Fruit fly (Drosophila melanogaster) whole organism, embryonic: ENCODE data around the gene CG42718.

ENCODE experiments used
- Asciz ChIP-seq: fragments of 200-800 bp; sonication (Bioruptor generic); optimal IDR thresholded peaks from 2 replicates; lab custom pipeline; 2017; ENCODE audit warnings: missing biosample characterization, mild to moderate bottlenecking, missing genetic modification characterization, missing genetic modification reagents
- CG12659 ChIP-seq: fragments of 200-800 bp; sonication (Bioruptor generic); optimal IDR thresholded peaks from 3 replicates; lab custom pipeline; 2017; ENCODE audit warnings: mild to moderate bottlenecking, missing biosample characterization, missing genetic modification reagents, missing genetic modification characterization
- CG15269 ChIP-seq: fragments of 200-800 bp; sonication (Bioruptor generic); optimal IDR thresholded peaks from 2 replicates; lab custom pipeline; 2018; ENCODE audit warnings: missing biosample characterization, mild to moderate bottlenecking, missing genetic modification characterization, moderate library complexity
- CG15514 ChIP-seq: fragments of 200-800 bp; sonication (Bioruptor generic); optimal IDR thresholded peaks from 3 replicates; lab custom pipeline; 2017; ENCODE audit warnings: missing biosample characterization, missing genetic modification characterization, mild to moderate bottlenecking, moderate library complexity, missing genetic modification reagents
- CG1603 ChIP-seq: fragments of 200-800 bp; sonication (Bioruptor generic); optimal IDR thresholded peaks from 2 replicates; lab custom pipeline; 2019; ENCODE audit warnings: missing biosample characterization, mild to moderate bottlenecking, missing genetic modification characterization, moderate library complexity
- CG16815 ChIP-seq: fragments of 200-800 bp; sonication (Bioruptor generic); optimal IDR thresholded peaks from 3 replicates; lab custom pipeline; 2017; ENCODE audit warnings: missing biosample characterization, mild to moderate bottlenecking, missing genetic modification characterization
- CG17385 ChIP-seq: fragments of 200-800 bp; sonication (Bioruptor generic); optimal IDR thresholded peaks from 3 replicates; lab custom pipeline; 2018; ENCODE audit warnings: missing biosample characterization, mild to moderate bottlenecking, missing genetic modification characterization
- CG17568 ChIP-seq: fragments of 200-800 bp; sonication (Bioruptor generic); optimal IDR thresholded peaks from 2 replicates; lab custom pipeline; 2018; ENCODE audit warnings: missing biosample characterization, mild to moderate bottlenecking, missing genetic modification characterization, moderate library complexity
- CG18619 ChIP-seq: fragments of 200-800 bp; sonication (Bioruptor generic); optimal IDR thresholded peaks from 3 replicates; lab custom pipeline; 2017; ENCODE audit warnings: missing biosample characterization, mild to moderate bottlenecking, missing genetic modification characterization
- CG30403 ChIP-seq: fragments of 200-800 bp; sonication (Bioruptor generic); optimal IDR thresholded peaks from 3 replicates; lab custom pipeline; 2016; ENCODE audit warnings: missing biosample characterization, missing genetic modification characterization
- CG3065 ChIP-seq: fragments of 200-800 bp; sonication (Bioruptor generic); optimal IDR thresholded peaks from 2 replicates; lab custom pipeline; 2016; ENCODE audit warnings: missing biosample characterization, missing genetic modification characterization
- CG31224 ChIP-seq: fragments of 200-800 bp; sonication (Bioruptor generic); IDR thresholded peaks from 2 replicates; pipeline ENCODE4 v1.3.6; 2022; ENCODE audit warnings: missing biosample characterization, missing genetic modification characterization
- CG34224 ChIP-seq: fragments of 200-800 bp; sonication (Bioruptor generic); IDR thresholded peaks from 3 replicates; pipeline ENCODE4 v1.3.6; 2022; ENCODE audit warnings: missing biosample characterization, missing genetic modification characterization; ENCODE audit not compliant: partially characterized antibody
- CG3847 ChIP-seq: fragments of 200-800 bp; sonication (Bioruptor generic); IDR thresholded peaks from 2 replicates; pipeline ENCODE4 v1.3.6; 2022; ENCODE audit warnings: missing biosample characterization, missing genetic modification characterization
- CG4707 ChIP-seq: fragments of 200-800 bp; sonication (Bioruptor generic); optimal IDR thresholded peaks from 2 replicates; lab custom pipeline; 2018; ENCODE audit warnings: missing biosample characterization, mild to moderate bottlenecking, missing genetic modification characterization, moderate library complexity
- Chrac-16 ChIP-seq: fragments of 200-800 bp; sonication (Bioruptor generic); optimal IDR thresholded peaks from 3 replicates; lab custom pipeline; 2016; ENCODE audit warnings: missing biosample characterization, missing genetic modification characterization
- Gug ChIP-seq: fragments of 200-800 bp; sonication (Bioruptor generic); IDR thresholded peaks from 4 replicates; pipeline ENCODE4 v1.3.6; 2022; ENCODE audit warnings: missing biosample characterization, missing genetic modification characterization
- Hmr ChIP-seq: fragments of 200-800 bp; sonication (Bioruptor generic); optimal IDR thresholded peaks from 3 replicates; lab custom pipeline; 2017; ENCODE audit warnings: mild to moderate bottlenecking, missing biosample characterization, missing genetic modification reagents, missing genetic modification characterization
- MTF-1 ChIP-seq: fragments of 200-800 bp; sonication (Bioruptor generic); optimal IDR thresholded peaks from 2 replicates; lab custom pipeline; 2018; ENCODE audit warnings: missing biosample characterization, mild to moderate bottlenecking, missing genetic modification characterization, borderline replicate concordance
- Meics ChIP-seq: fragments of 200-800 bp; sonication (Bioruptor generic); optimal IDR thresholded peaks from 2 replicates; lab custom pipeline; 2017; ENCODE audit warnings: missing biosample characterization, mild to moderate bottlenecking, missing genetic modification characterization
- Myb ChIP-seq: fragments of 200-800 bp; sonication (Bioruptor generic); optimal IDR thresholded peaks from 2 replicates; lab custom pipeline; 2016; ENCODE audit warnings: missing biosample characterization, missing genetic modification characterization
- Nf-YC ChIP-seq: fragments of 200-800 bp; optimal IDR thresholded peaks from 3 replicates; lab custom pipeline; 2019; ENCODE audit warnings: missing biosample characterization, mild to moderate bottlenecking, missing genetic modification characterization, moderate library complexity
- Rfx ChIP-seq: fragments of 200-800 bp; sonication (Bioruptor generic); IDR thresholded peaks from 2 replicates; pipeline ENCODE4 v1.3.6; 2022; ENCODE audit warnings: missing biosample characterization, missing genetic modification characterization
- Taf1 ChIP-seq: fragments of 200-800 bp; sonication (Bioruptor generic); IDR thresholded peaks from 2 replicates; pipeline ENCODE4 v1.3.6; 2022; ENCODE audit warnings: missing biosample characterization, missing genetic modification characterization
- al ChIP-seq: fragments of 200-800 bp; sonication (Bioruptor generic); IDR thresholded peaks from 2 replicates; pipeline ENCODE4 v1.3.6; 2022; ENCODE audit warnings: missing biosample characterization, missing genetic modification characterization
- ash1 ChIP-seq: fragments of 200-800 bp; sonication (Bioruptor generic); optimal IDR thresholded peaks from 2 replicates; lab custom pipeline; 2018; ENCODE audit warnings: missing biosample characterization, mild to moderate bottlenecking, missing genetic modification characterization
- ato ChIP-seq: fragments of 200-800 bp; sonication (Bioruptor generic); IDR thresholded peaks from 2 replicates; pipeline ENCODE4 v1.3.6; 2022; ENCODE audit warnings: missing biosample characterization, missing genetic modification characterization; ENCODE audit not compliant: partially characterized antibody
- chn ChIP-seq: fragments of 200-800 bp; sonication (Bioruptor generic); optimal IDR thresholded peaks from 2 replicates; lab custom pipeline; 2016; ENCODE audit warnings: missing biosample characterization, missing genetic modification characterization
- crp ChIP-seq, 2 experiments: fragments of 200-800 bp; sonication (Bioruptor generic); optimal IDR thresholded peaks; 2 replicates in 1 of 2; 3 replicates in 1 of 2; lab custom pipeline; 2017; ENCODE audit warnings: missing biosample characterization in 2 of 2, missing genetic modification characterization in 2 of 2, mild to moderate bottlenecking in 1 of 2, moderate library complexity in 1 of 2
- dysf ChIP-seq: fragments of 200-800 bp; sonication (Bioruptor generic); IDR thresholded peaks from 3 replicates; pipeline ENCODE4 v1.3.6; 2022; ENCODE audit warnings: missing biosample characterization, missing genetic modification characterization
- emc ChIP-seq: fragments of 200-800 bp; sonication (Bioruptor generic); optimal IDR thresholded peaks from 2 replicates; lab custom pipeline; 2016; ENCODE audit warnings: missing biosample characterization, missing genetic modification characterization
- hth ChIP-seq: fragments of >200 bp; optimal IDR thresholded peaks from 2 replicates; lab custom pipeline; 2017; ENCODE audit warnings: inconsistent platforms
- pita ChIP-seq: fragments of 200-800 bp; sonication (Bioruptor generic); optimal IDR thresholded peaks from 2 replicates; lab custom pipeline; 2017; ENCODE audit warnings: missing biosample characterization, mild to moderate bottlenecking, missing genetic modification characterization
- ranshi ChIP-seq: fragments of 200-800 bp; sonication (Bioruptor generic); IDR thresholded peaks from 2 replicates; pipeline ENCODE4 v1.3.6; 2022; ENCODE audit warnings: missing biosample characterization, missing genetic modification characterization
- stc ChIP-seq: fragments of 200-800 bp; sonication (Bioruptor generic); IDR thresholded peaks from 2 replicates; pipeline ENCODE4 v1.3.6; 2022; ENCODE audit warnings: missing biosample characterization, missing genetic modification characterization
- sug ChIP-seq: fragments of 200-800 bp; optimal IDR thresholded peaks from 2 replicates; lab custom pipeline; 2019; ENCODE audit warnings: missing biosample characterization, mild to moderate bottlenecking, missing genetic modification characterization, moderate library complexity
- trh ChIP-seq: fragments of 200-800 bp; sonication (Bioruptor generic); optimal IDR thresholded peaks from 2 replicates; lab custom pipeline; 2016; ENCODE audit warnings: missing biosample characterization, missing genetic modification characterization
- vfl ChIP-seq: fragments of 200-800 bp; sonication (Bioruptor generic); optimal IDR thresholded peaks from 2 replicates; lab custom pipeline; 2016; ENCODE audit warnings: missing biosample characterization, missing genetic modification characterization
- wek ChIP-seq: fragments of 200-800 bp; sonication (Bioruptor generic); optimal IDR thresholded peaks from 3 replicates; lab custom pipeline; 2018; ENCODE audit warnings: missing biosample characterization, mild to moderate bottlenecking, missing genetic modification characterization, moderate library complexity
- zfh2 ChIP-seq: fragments of 200-800 bp; sonication (Bioruptor generic); optimal IDR thresholded peaks from 2 replicates; lab custom pipeline; 2016; ENCODE audit warnings: missing biosample characterization, missing genetic modification characterization

Gene CG42718

DNA sequence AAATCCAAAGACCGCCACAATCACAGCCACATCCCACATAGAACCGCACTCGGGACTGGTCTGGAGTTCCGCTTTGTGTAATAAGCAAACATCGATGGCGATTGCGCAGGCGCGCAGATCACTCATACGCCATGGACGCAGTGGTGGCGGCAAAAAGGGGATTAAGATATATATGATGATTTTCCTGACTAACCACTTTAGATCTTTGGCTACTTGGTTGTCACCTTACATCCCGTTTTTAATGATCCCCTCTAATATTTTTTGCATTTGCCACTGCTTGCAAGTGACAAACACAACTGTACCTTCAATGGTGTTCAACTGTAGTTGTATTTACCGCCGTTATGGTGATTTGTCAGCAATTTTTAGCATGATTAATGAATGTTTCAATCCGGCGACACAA lies 11.1 kb downstream of the CG42718 start (continued):
- TF ChIP-seq CG15269 (peak; percentile 10), dysf (GFP tag; lab: Robert Waterston, UW) (0 out of 3 replicates have a peak, but pooled peaks have one; percentile 14), vfl (GFP tag; lab: Kevin White, UChicago) (no peak), wek (GFP tag; lab: Kevin White, UChicago) (no peak), CG3065 (GFP tag; lab: Kevin White, UChicago) (no peak), Nf-YC (tag; lab: Kevin White, UChicago) (no peak), CG30403 (peak; percentile 38), MTF-1 (GFP tag; lab: Kevin White, UChicago) (no peak), Gug (GFP tag; lab: Robert Waterston, UW) (0 out of 4 replicates have a peak, but pooled peaks have one; percentile 6), CG16815 (peak; percentile 14), ash1 (GFP tag; lab: Kevin White, UChicago) (no peak), chn (no peak), sug (no peak), ato (no peak), Taf1 (no peak), emc (GFP tag; lab: Kevin White, UChicago) (no peak), ranshi (GFP tag; lab: Robert Waterston, UW) (0 out of 2 replicates have a peak, but pooled peaks have one; percentile 29), Rfx (GFP tag; lab: Robert Waterston, UW) (peak; percentile 71), pita (GFP tag; lab: Kevin White, UChicago) (no peak), zfh2 (GFP tag; lab: Kevin White, UChicago) (peak; percentile 76), CG17568 (GFP tag; lab: Kevin White, UChicago) (no peak), CG17385 (GFP tag; lab: Kevin White, UChicago) (no peak), CG18619 (GFP tag; lab: Kevin White, UChicago) (no peak), CG31224 (GFP tag; lab: Robert Waterston, UW) (0 out of 2 replicates have a peak, but pooled peaks have one; percentile 20), CG12659 (GFP tag; lab: Kevin White, UChicago) (no peak), CG15514 (GFP tag; lab: Kevin White, UChicago) (peak; percentile 23), Meics (GFP tag; lab: Kevin White, UChicago) (peak; percentile 30), stc (no peak), Hmr (GFP tag; lab: Kevin White, UChicago) (peak; percentile 63), CG4707 (GFP tag; lab: Kevin White, UChicago) (no peak), Myb (GFP tag; lab: Kevin White, UChicago) (peak; percentile 38), trh (no peak), CG3847 (GFP tag; lab: Robert Waterston, UW) (peak; percentile 26; the same call in 1 of the 2 replicates), al (GFP tag; lab: Robert Waterston, UW) (0 out of 2 replicates have a peak, but pooled peaks have one; percentile 25), Asciz (GFP tag; lab: Kevin White, UChicago) (no peak)
- TF ChIP-seq, all 482 proteins: peak for 62

DNA sequence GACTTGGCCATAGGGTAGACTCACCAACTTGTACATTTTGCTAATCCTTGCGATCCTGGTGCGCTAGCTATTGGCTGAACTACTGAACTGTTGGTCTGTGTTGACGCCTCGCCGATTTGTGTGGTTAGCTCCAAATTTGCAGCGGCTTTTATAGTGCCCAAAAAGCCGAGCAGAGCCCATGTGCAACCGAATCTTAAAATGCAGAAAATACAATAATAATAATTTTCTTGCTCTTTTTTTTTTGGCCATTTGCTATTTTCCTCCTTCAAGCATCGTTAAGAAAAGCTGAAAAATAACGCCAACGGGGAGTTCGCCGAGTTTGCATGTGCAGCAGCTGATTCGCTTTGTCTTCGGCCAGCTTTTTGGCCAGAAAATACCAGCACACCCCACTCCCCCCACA lies 12.7 kb downstream of the CG42718 start, which contains the start of gene CG13042:
Gene CG13042 (minus strand): TSS at position 101 of the 400 bp plus-strand sequence.
- TF ChIP-seq crp (GFP tag; optimal IDR thresholded peaks at IDR 0.05; lab: Kevin White, UChicago) (no peak), Gug (GFP tag; lab: Robert Waterston, UW) (0 out of 4 replicates have a peak, but pooled peaks have one; percentile 2), CG1603 (no peak), CG34224 (GFP tag; lab: Robert Waterston, UW) (no peak), Chrac-16 (GFP tag; lab: Kevin White, UChicago) (no peak), hth (no peak)
